Worm (Caenorhabditis elegans): ENCODE measurements around the gene srt-29.

ce11 chrV:2742298-2742697, 23.4 kb upstream of the srt-29 start, which contains the start of gene srg-62:
- TF ChIP-seq ceh-13 (GFP tag; optimal IDR thresholded peaks at IDR 0.05) (no peak), ama-1 (optimal IDR thresholded peaks at IDR 0.05) (no peak), tra-4 (tag; optimal IDR thresholded peaks at IDR 0.05) (no peak), hmg-4 (GFP tag; optimal IDR thresholded peaks at IDR 0.05) (no peak), ets-7 (tag; optimal IDR thresholded peaks at IDR 0.05) (no peak), tbx-37 (GFP tag; conservative IDR thresholded peaks at IDR 0.05) (no peak), hnd-1 (tag; optimal IDR thresholded peaks at IDR 0.05) (no peak), tbx-11 (GFP tag; IDR thresholded peaks at IDR 0.05) (no peak), flt-1 (GFP tag; IDR thresholded peaks at IDR 0.05) (no peak), sea-1 (GFP tag; conservative IDR thresholded peaks at IDR 0.05) (no peak), pes-1 (GFP tag; IDR thresholded peaks at IDR 0.05) (no peak)

Measured in whole organism, early embryonic.